Fruit fly (Drosophila melanogaster) whole organism, embryonic: ENCODE data around the gene CG7903.

Experiments
- Atf-2 ChIP-seq: fragments of 200-800 bp; sonication (Bioruptor generic); optimal IDR thresholded peaks from 2 replicates; lab custom pipeline; 2016; ENCODE audit warnings: missing biosample characterization, missing genetic modification characterization
- Atf6 ChIP-seq: fragments of 200-800 bp; sonication (Bioruptor generic); IDR thresholded peaks from 2 replicates; pipeline ENCODE4 v1.3.6; 2022; ENCODE audit warnings: missing biosample characterization, missing genetic modification characterization
- CG11085 ChIP-seq: fragments of 200-800 bp; sonication (Bioruptor generic); IDR thresholded peaks from 2 replicates; pipeline ENCODE4 v1.3.6; 2022; ENCODE audit warnings: missing biosample characterization, missing genetic modification characterization
- CG11398 ChIP-seq: fragments of 200-800 bp; sonication (Bioruptor generic); optimal IDR thresholded peaks from 2 replicates; lab custom pipeline; 2016; ENCODE audit warnings: missing biosample characterization, missing genetic modification characterization
- CG12219 ChIP-seq: fragments of 200-800 bp; sonication (Bioruptor generic); optimal IDR thresholded peaks from 3 replicates; lab custom pipeline; 2018; ENCODE audit warnings: missing biosample characterization, mild to moderate bottlenecking, missing genetic modification characterization
- CG12299 ChIP-seq: fragments of 200-800 bp; sonication (Bioruptor generic); optimal IDR thresholded peaks from 2 replicates; lab custom pipeline; 2018; ENCODE audit warnings: missing biosample characterization, mild to moderate bottlenecking, missing genetic modification characterization
- CG14667 ChIP-seq: fragments of 200-800 bp; sonication (Bioruptor generic); IDR thresholded peaks from 2 replicates; pipeline ENCODE4 v1.3.6; 2022; ENCODE audit warnings: missing biosample characterization, missing genetic modification characterization
- CG17328 ChIP-seq: fragments of 200-800 bp; sonication (Bioruptor generic); IDR thresholded peaks from 2 replicates; pipeline ENCODE4 v1.3.6; 2022; ENCODE audit warnings: missing biosample characterization, missing genetic modification characterization
- CG17829 ChIP-seq: fragments of 200-800 bp; optimal IDR thresholded peaks from 2 replicates; lab custom pipeline; 2019; ENCODE audit warnings: missing biosample characterization, mild to moderate bottlenecking, missing genetic modification characterization, moderate library complexity
- CG1832 ChIP-seq: fragments of 200-800 bp; sonication (Bioruptor generic); optimal IDR thresholded peaks from 2 replicates; lab custom pipeline; 2017; ENCODE audit warnings: missing biosample characterization, mild to moderate bottlenecking, missing genetic modification characterization, inconsistent platforms
- CG2202 ChIP-seq: fragments of 200-800 bp; sonication (Bioruptor generic); optimal IDR thresholded peaks from 2 replicates; lab custom pipeline; 2018; ENCODE audit warnings: missing biosample characterization, mild to moderate bottlenecking, missing genetic modification characterization
- CG2678 ChIP-seq: fragments of 200-800 bp; sonication (Bioruptor generic); optimal IDR thresholded peaks from 3 replicates; lab custom pipeline; 2019; ENCODE audit warnings: missing biosample characterization, mild to moderate bottlenecking, missing genetic modification characterization, moderate library complexity
- CG2875 ChIP-seq: fragments of 200-800 bp; sonication (Bioruptor generic); optimal IDR thresholded peaks from 2 replicates; lab custom pipeline; 2017; ENCODE audit warnings: missing biosample characterization, mild to moderate bottlenecking, missing genetic modification characterization, missing genetic modification reagents
- CG3847 ChIP-seq: fragments of 200-800 bp; sonication (Bioruptor generic); IDR thresholded peaks from 2 replicates; pipeline ENCODE4 v1.3.6; 2022; ENCODE audit warnings: missing biosample characterization, missing genetic modification characterization
- CG4404 ChIP-seq: fragments of 200-800 bp; sonication (Bioruptor generic); IDR thresholded peaks from 2 replicates; pipeline ENCODE4 v1.3.6; 2022; ENCODE audit warnings: missing biosample characterization, missing genetic modification characterization
- CG4707 ChIP-seq: fragments of 200-800 bp; sonication (Bioruptor generic); optimal IDR thresholded peaks from 2 replicates; lab custom pipeline; 2018; ENCODE audit warnings: missing biosample characterization, mild to moderate bottlenecking, missing genetic modification characterization, moderate library complexity
- CG7556 ChIP-seq: fragments of 200-800 bp; sonication (Bioruptor generic); optimal IDR thresholded peaks from 2 replicates; lab custom pipeline; 2017; ENCODE audit warnings: missing biosample characterization, mild to moderate bottlenecking, missing genetic modification characterization
- CG8089 ChIP-seq: fragments of 200-800 bp; sonication (Bioruptor generic); optimal IDR thresholded peaks from 3 replicates; lab custom pipeline; 2016; ENCODE audit warnings: missing biosample characterization, missing genetic modification characterization
- CG8944 ChIP-seq: fragments of 200-800 bp; sonication (Bioruptor generic); optimal IDR thresholded peaks from 3 replicates; lab custom pipeline; 2016; ENCODE audit warnings: missing biosample characterization, missing genetic modification characterization
- CG9215 ChIP-seq: fragments of 200-800 bp; sonication (Bioruptor generic); IDR thresholded peaks from 2 replicates; pipeline ENCODE4 v1.3.6; 2022; ENCODE audit warnings: missing biosample characterization, missing genetic modification characterization
- Chrac-16 ChIP-seq: fragments of 200-800 bp; sonication (Bioruptor generic); optimal IDR thresholded peaks from 3 replicates; lab custom pipeline; 2016; ENCODE audit warnings: missing biosample characterization, missing genetic modification characterization
- CoRest ChIP-seq: fragments of 200-800 bp; sonication (Bioruptor generic); optimal IDR thresholded peaks from 3 replicates; lab custom pipeline; 2018; ENCODE audit warnings: missing biosample characterization, mild to moderate bottlenecking, missing genetic modification characterization, moderate library complexity
- D19B ChIP-seq: fragments of 200-800 bp; sonication (Bioruptor generic); optimal IDR thresholded peaks from 2 replicates; lab custom pipeline; 2017; ENCODE audit warnings: missing biosample characterization, mild to moderate bottlenecking, missing genetic modification characterization
- Dll ChIP-seq: fragments of 200-800 bp; sonication (Bioruptor generic); IDR thresholded peaks from 4 replicates; pipeline ENCODE4 v1.3.6; 2022; ENCODE audit warnings: missing biosample characterization, missing genetic modification characterization; ENCODE audit not compliant: partially characterized antibody
- Ets97D ChIP-seq: fragments of 200-800 bp; sonication (Bioruptor generic); optimal IDR thresholded peaks from 3 replicates; lab custom pipeline; 2016; ENCODE audit warnings: missing biosample characterization, missing genetic modification characterization
- Fer3 ChIP-seq: fragments of 200-800 bp; sonication (Bioruptor generic); optimal IDR thresholded peaks from 2 replicates; lab custom pipeline; 2018; ENCODE audit warnings: missing biosample characterization, mild to moderate bottlenecking, missing genetic modification characterization, moderate library complexity
- H2.0 ChIP-seq: fragments of 200-800 bp; sonication (Bioruptor generic); IDR thresholded peaks from 2 replicates; pipeline ENCODE4 v1.3.6; 2022; ENCODE audit warnings: missing biosample characterization, missing genetic modification characterization
- Hmr ChIP-seq: fragments of 200-800 bp; sonication (Bioruptor generic); optimal IDR thresholded peaks from 3 replicates; lab custom pipeline; 2017; ENCODE audit warnings: mild to moderate bottlenecking, missing biosample characterization, missing genetic modification reagents, missing genetic modification characterization
- Jarid2 ChIP-seq: fragments of 200-800 bp; sonication (Bioruptor generic); optimal IDR thresholded peaks from 3 replicates; lab custom pipeline; 2017; ENCODE audit warnings: mild to moderate bottlenecking, missing biosample characterization, missing genetic modification reagents, missing genetic modification characterization
- Kr ChIP-seq: fragments of 200-800 bp; sonication (Bioruptor generic); optimal IDR thresholded peaks from 2 replicates; lab custom pipeline; 2017; ENCODE audit warnings: missing biosample characterization, mild to moderate bottlenecking, missing genetic modification characterization
- MESR4 ChIP-seq: fragments of 200-800 bp; sonication (Bioruptor generic); optimal IDR thresholded peaks from 2 replicates; lab custom pipeline; 2018; ENCODE audit warnings: missing biosample characterization, mild to moderate bottlenecking, missing genetic modification characterization, moderate library complexity
- NC2α ChIP-seq: fragments of 200-800 bp; sonication (Bioruptor generic); optimal IDR thresholded peaks from 2 replicates; lab custom pipeline; 2016; ENCODE audit warnings: missing biosample characterization, missing genetic modification characterization
- Neu2 ChIP-seq: fragments of 200-800 bp; sonication (Bioruptor generic); optimal IDR thresholded peaks from 3 replicates; lab custom pipeline; 2016; ENCODE audit warnings: missing biosample characterization, missing genetic modification characterization, borderline replicate concordance
- Nf-YB ChIP-seq: fragments of 200-800 bp; sonication (Bioruptor generic); optimal IDR thresholded peaks from 3 replicates; lab custom pipeline; 2019; ENCODE audit warnings: missing biosample characterization, mild to moderate bottlenecking, missing genetic modification characterization, moderate library complexity
- Opbp ChIP-seq: fragments of 200-800 bp; sonication (Bioruptor generic); IDR thresholded peaks from 3 replicates; pipeline ENCODE4 v1.3.6; 2022; ENCODE audit warnings: missing biosample characterization, missing genetic modification characterization; ENCODE audit not compliant: partially characterized antibody
- Side ChIP-seq: fragments of 200-800 bp; sonication (Bioruptor generic); optimal IDR thresholded peaks from 2 replicates; lab custom pipeline; 2016; ENCODE audit warnings: missing biosample characterization, missing genetic modification characterization
- ac ChIP-seq: fragments of 200-800 bp; sonication (Bioruptor generic); optimal IDR thresholded peaks from 3 replicates; lab custom pipeline; 2017; ENCODE audit warnings: missing biosample characterization, mild to moderate bottlenecking, missing genetic modification characterization
- fd3F ChIP-seq: fragments of 200-800 bp; sonication (Bioruptor generic); optimal IDR thresholded peaks from 2 replicates; lab custom pipeline; 2018; ENCODE audit warnings: missing biosample characterization, mild to moderate bottlenecking, missing genetic modification characterization, moderate library complexity
- gcm ChIP-seq: fragments of 200-800 bp; sonication (Bioruptor generic); optimal IDR thresholded peaks from 2 replicates; lab custom pipeline; 2019; ENCODE audit warnings: missing biosample characterization, mild to moderate bottlenecking, missing genetic modification characterization, moderate library complexity
- gfzf ChIP-seq: fragments of 200-800 bp; sonication (Bioruptor generic); optimal IDR thresholded peaks from 2 replicates; lab custom pipeline; 2016; ENCODE audit warnings: missing biosample characterization, mild to moderate bottlenecking, missing genetic modification characterization, moderate library complexity
- hth ChIP-seq: fragments of >200 bp; optimal IDR thresholded peaks from 2 replicates; lab custom pipeline; 2017; ENCODE audit warnings: inconsistent platforms
- klu ChIP-seq: fragments of 200-800 bp; sonication (Bioruptor generic); IDR thresholded peaks from 2 replicates; pipeline ENCODE4 v1.3.6; 2022; ENCODE audit warnings: missing biosample characterization, missing genetic modification characterization
- kni ChIP-seq: fragments of 200-800 bp; sonication (Bioruptor generic); optimal IDR thresholded peaks from 3 replicates; lab custom pipeline; 2017; ENCODE audit warnings: mild to moderate bottlenecking, missing biosample characterization, missing genetic modification reagents, missing genetic modification characterization
- nau ChIP-seq: fragments of 200-800 bp; sonication (Bioruptor generic); optimal IDR thresholded peaks from 3 replicates; lab custom pipeline; 2017; ENCODE audit warnings: missing biosample characterization, mild to moderate bottlenecking, missing genetic modification characterization, missing genetic modification reagents
- prd ChIP-seq, 3 experiments: fragments of >200 bp in 2 of 3; fragments of 200-800 bp in 1 of 3; sonication (Bioruptor generic) in 1 of 3; optimal IDR thresholded peaks in 2 of 3; IDR thresholded peaks in 1 of 3; 2 replicates in 2 of 3; 3 replicates in 1 of 3; pipeline versions ENCODE4 v1.3.6 to Lab custom; 2017 to 2022; ENCODE audit warnings: missing biosample characterization in 1 of 3, missing genetic modification characterization in 1 of 3
- pzg ChIP-seq: fragments of 200-800 bp; sonication (Bioruptor generic); optimal IDR thresholded peaks from 3 replicates; lab custom pipeline; 2018; ENCODE audit warnings: missing biosample characterization, mild to moderate bottlenecking, missing genetic modification characterization, moderate library complexity
- sisA ChIP-seq: fragments of 200-800 bp; sonication (Bioruptor generic); IDR thresholded peaks from 2 replicates; pipeline ENCODE4 v1.3.6; 2022; ENCODE audit warnings: missing biosample characterization, missing genetic modification characterization
- sr ChIP-seq: fragments of 200-800 bp; sonication (Bioruptor generic); IDR thresholded peaks from 3 replicates; pipeline ENCODE4 v1.3.6; 2022; ENCODE audit warnings: missing biosample characterization, missing genetic modification characterization
- tin ChIP-seq: fragments of 200-800 bp; sonication (Bioruptor generic); optimal IDR thresholded peaks from 3 replicates; lab custom pipeline; 2016; ENCODE audit warnings: missing biosample characterization, missing genetic modification characterization
- zfh2 ChIP-seq: fragments of 200-800 bp; sonication (Bioruptor generic); optimal IDR thresholded peaks from 2 replicates; lab custom pipeline; 2016; ENCODE audit warnings: missing biosample characterization, missing genetic modification characterization

The CG7903 gene

dm6 chr3R:29983073-29983544 lies 11.9 kb downstream of the CG7903 start, which contains the start of gene CG7896 (continued):
- TF ChIP-seq kni (GFP tag; lab: Kevin White, UChicago) = peak; percentile 58
- no peak for TF ChIP-seq Side (GFP tag; lab: Kevin White, UChicago)
- no peak for TF ChIP-seq CG8944 (GFP tag; lab: Kevin White, UChicago)
- no peak for TF ChIP-seq CG11398 (GFP tag; lab: Kevin White, UChicago)
- peak; percentile 54 for TF ChIP-seq CG12219 (GFP tag; lab: Kevin White, UChicago)
- TF ChIP-seq nau = peak; percentile 38
- TF ChIP-seq CG17328 (GFP tag; lab: Robert Waterston, UW) = peak; percentile 49
- no peak for TF ChIP-seq hth (lab: Kevin White, UChicago)
- TF ChIP-seq klu (GFP tag; lab: Robert Waterston, UW) = 0 out of 2 replicates have a peak, but pooled peaks have one; percentile 37
- peak; percentile 53 for TF ChIP-seq CG2875 (GFP tag; lab: Kevin White, UChicago)
- peak; percentile 71 for TF ChIP-seq H2.0 (GFP tag; lab: Robert Waterston, UW)
- TF ChIP-seq CG14667 = peak; percentile 66; the same call in 1 of the 2 replicates
- no peak for TF ChIP-seq ac (GFP tag; lab: Kevin White, UChicago)
- TF ChIP-seq Dll (GFP tag; lab: Robert Waterston, UW) = no peak
- TF ChIP-seq CG2678 (tag; lab: Kevin White, UChicago) = peak; percentile 82
- TF ChIP-seq CG4404 (GFP tag; lab: Robert Waterston, UW) = peak; percentile 64
- TF ChIP-seq fd3F (GFP tag; lab: Kevin White, UChicago) = peak; percentile 41
- peak; percentile 25; the same call in 1 of the 3 replicates for TF ChIP-seq sr (GFP tag; lab: Robert Waterston, UW)
- no peak for TF ChIP-seq CG1832 (GFP tag; lab: Kevin White, UChicago)
- TF ChIP-seq Neu2 (GFP tag; lab: Kevin White, UChicago) = no peak
- TF ChIP-seq CG7556 (GFP tag; lab: Kevin White, UChicago) = peak; percentile 73
- peak; percentile 28 for TF ChIP-seq zfh2 (GFP tag; lab: Kevin White, UChicago)
- no peak for TF ChIP-seq gfzf (GFP tag; lab: Kevin White, UChicago)
- TF ChIP-seq CoRest (tag; lab: Kevin White, UChicago) = peak; percentile 75
- TF ChIP-seq CG11085 (GFP tag; lab: Robert Waterston, UW) = peak; percentile 49; the same call in 1 of the 2 replicates
- peak; percentile 53 for TF ChIP-seq Jarid2 (GFP tag; lab: Kevin White, UChicago)
- peak; percentile 78 for TF ChIP-seq CG9215 (GFP tag; lab: Robert Waterston, UW)
- no peak for TF ChIP-seq Atf-2 (GFP tag; lab: Kevin White, UChicago)
- TF ChIP-seq NC2α (GFP tag; lab: Kevin White, UChicago) = no peak
- TF ChIP-seq Fer3 = peak; percentile 56
- no peak for TF ChIP-seq prd (optimal IDR thresholded peaks at IDR 0.05; lab: Kevin White, UChicago)
- TF ChIP-seq prd (GFP tag; IDR thresholded peaks at IDR 0.05; lab: Robert Waterston, UW) = peak; percentile 85
- TF ChIP-seq Kr (GFP tag; lab: Kevin White, UChicago) = no peak
- TF ChIP-seq Atf6 (GFP tag; lab: Robert Waterston, UW) = peak; percentile 80
- peak; percentile 67 for TF ChIP-seq Hmr (GFP tag; lab: Kevin White, UChicago)
- TF ChIP-seq Ets97D (GFP tag; lab: Kevin White, UChicago) = no peak
- no peak for TF ChIP-seq CG4707
- TF ChIP-seq CG2202 (tag; lab: Kevin White, UChicago) = peak; percentile 25
- TF ChIP-seq CG12299 (tag; lab: Kevin White, UChicago) = no peak
- TF ChIP-seq gcm (GFP tag; lab: Kevin White, UChicago) = peak; percentile 67
- peak; percentile 76 for TF ChIP-seq sisA (GFP tag; lab: Robert Waterston, UW)
- TF ChIP-seq CG17829 (tag; lab: Kevin White, UChicago) = peak; percentile 86
- TF ChIP-seq Nf-YB = peak; percentile 21
- TF ChIP-seq CG3847 (GFP tag; lab: Robert Waterston, UW) = peak; percentile 75
- no peak for TF ChIP-seq CG8089 (GFP tag; lab: Kevin White, UChicago)
- TF ChIP-seq pzg (GFP tag; lab: Kevin White, UChicago) = no peak
- no peak; the same call in 2 of the 3 replicates for TF ChIP-seq Opbp (GFP tag; lab: Robert Waterston, UW)
- TF ChIP-seq tin (GFP tag; lab: Kevin White, UChicago) = peak; percentile 62
- no peak for TF ChIP-seq D19B (GFP tag; lab: Kevin White, UChicago)
- TF ChIP-seq MESR4 (GFP tag; lab: Kevin White, UChicago) = no peak
- TF ChIP-seq Chrac-16 (GFP tag; lab: Kevin White, UChicago) = peak; percentile 60
